Worm (Caenorhabditis elegans) whole organism, late embryonic: Measurements from ENCODE around the gene snt-7.

Experiments
- C08G9.2 ChIP-seq: sonication (generic microtip); optimal IDR thresholded peaks from 2 replicates; lab custom pipeline; 2016; ENCODE audit warnings: mild to moderate bottlenecking, missing genetic modification characterization, moderate library complexity, missing compliant biosample characterization
- C38D4.7 ChIP-seq: fragments of 200-800 bp; sonication (Bioruptor generic); optimal IDR thresholded peaks from 2 replicates; lab custom pipeline; 2018; ENCODE audit warnings: mild to moderate bottlenecking, missing genetic modification characterization, moderate library complexity, missing compliant biosample characterization
- K02D7.2 ChIP-seq: sonication (generic microtip); optimal IDR thresholded peaks from 2 replicates; lab custom pipeline; 2017; ENCODE audit warnings: mild to moderate bottlenecking, missing genetic modification characterization, missing compliant biosample characterization
- Y22D7AL.16 ChIP-seq: sonication (generic microtip); optimal IDR thresholded peaks from 2 replicates; lab custom pipeline; 2016; ENCODE audit warnings: missing genetic modification characterization, missing compliant biosample characterization
- ahr-1 ChIP-seq: sonication (generic microtip); optimal IDR thresholded peaks from 2 replicates; lab custom pipeline; 2016; ENCODE audit warnings: missing genetic modification characterization, missing compliant biosample characterization
- ama-1 ChIP-seq: fragments of 150-350 bp; optimal IDR thresholded peaks from 2 replicates; lab custom pipeline; 2014
- ceh-18 ChIP-seq: sonication (generic microtip); optimal IDR thresholded peaks from 2 replicates; lab custom pipeline; 2016; ENCODE audit warnings: missing genetic modification characterization, missing compliant biosample characterization
- ceh-19 ChIP-seq: fragments of 200-800 bp; sonication (Bioruptor generic); optimal IDR thresholded peaks from 2 replicates; lab custom pipeline; 2018; ENCODE audit warnings: mild to moderate bottlenecking, missing genetic modification characterization, missing compliant biosample characterization
- ceh-2 ChIP-seq: sonication (generic microtip); optimal IDR thresholded peaks from 2 replicates; lab custom pipeline; 2016; ENCODE audit warnings: missing genotype, missing genetic modification characterization, missing compliant biosample characterization
- ceh-22 ChIP-seq: sonication (generic microtip); optimal IDR thresholded peaks from 2 replicates; lab custom pipeline; 2017; ENCODE audit warnings: missing biosample characterization, missing genetic modification characterization
- ceh-24 ChIP-seq: sonication (generic microtip); optimal IDR thresholded peaks from 2 replicates; lab custom pipeline; 2016; ENCODE audit warnings: mild to moderate bottlenecking, missing genetic modification characterization, missing compliant biosample characterization
- ceh-31 ChIP-seq: sonication (generic microtip); optimal IDR thresholded peaks from 2 replicates; lab custom pipeline; 2016; ENCODE audit warnings: missing genetic modification characterization, missing compliant biosample characterization
- ceh-48 ChIP-seq: sonication (generic microtip); optimal IDR thresholded peaks from 2 replicates; lab custom pipeline; 2016; ENCODE audit warnings: missing genetic modification characterization, inconsistent platforms, missing compliant biosample characterization
- ceh-6 ChIP-seq: fragments of 200-800 bp; sonication (Bioruptor generic); optimal IDR thresholded peaks from 2 replicates; lab custom pipeline; 2018; ENCODE audit warnings: mild to moderate bottlenecking, missing genetic modification characterization, missing compliant biosample characterization
- ceh-9 ChIP-seq: sonication (generic microtip); optimal IDR thresholded peaks from 2 replicates; lab custom pipeline; 2016; ENCODE audit warnings: mild to moderate bottlenecking, missing genetic modification characterization, inconsistent platforms, missing compliant biosample characterization
- elt-4 ChIP-seq: sonication (generic microtip); optimal IDR thresholded peaks from 2 replicates; lab custom pipeline; 2016; ENCODE audit warnings: missing genetic modification characterization, missing compliant biosample characterization
- ets-4 ChIP-seq: sonication (generic microtip); optimal IDR thresholded peaks from 2 replicates; lab custom pipeline; 2016; ENCODE audit warnings: missing genetic modification characterization, missing compliant biosample characterization
- fax-1 ChIP-seq: sonication (generic microtip); optimal IDR thresholded peaks from 2 replicates; lab custom pipeline; 2016; ENCODE audit warnings: missing genotype, missing genetic modification characterization, missing compliant biosample characterization
- fkh-10 ChIP-seq: fragments of 150-350 bp; optimal IDR thresholded peaks from 2 replicates; lab custom pipeline; 2014; ENCODE audit warnings: missing biosample characterization, missing genetic modification reagents, missing genetic modification characterization
- fkh-6 ChIP-seq: sonication (generic microtip); optimal IDR thresholded peaks from 2 replicates; lab custom pipeline; 2016; ENCODE audit warnings: missing genetic modification characterization, missing compliant biosample characterization
- gmeb-2 ChIP-seq: sonication (generic microtip); optimal IDR thresholded peaks from 2 replicates; lab custom pipeline; 2016; ENCODE audit warnings: missing genetic modification characterization, inconsistent platforms, missing compliant biosample characterization
- hlh-13 ChIP-seq: fragments of 200-800 bp; sonication (Bioruptor generic); optimal IDR thresholded peaks from 2 replicates; lab custom pipeline; 2018; ENCODE audit warnings: mild to moderate bottlenecking, missing genetic modification characterization, missing compliant biosample characterization
- hlh-8 ChIP-seq: sonication (generic microtip); optimal IDR thresholded peaks from 2 replicates; lab custom pipeline; 2016; ENCODE audit warnings: missing genotype, missing genetic modification characterization, missing compliant biosample characterization
- nfya-1 ChIP-seq: sonication (generic microtip); optimal IDR thresholded peaks from 2 replicates; lab custom pipeline; 2017; ENCODE audit warnings: missing genetic modification characterization, mild to moderate bottlenecking, missing compliant biosample characterization, antibody characterized with exemption, moderate library complexity
- nhr-232 ChIP-seq: sonication (generic microtip); optimal IDR thresholded peaks from 2 replicates; lab custom pipeline; 2016; ENCODE audit warnings: missing genetic modification characterization, missing compliant biosample characterization
- pat-9 ChIP-seq: fragments of 200-800 bp; sonication (Bioruptor generic); optimal IDR thresholded peaks from 2 replicates; lab custom pipeline; 2018; ENCODE audit warnings: mild to moderate bottlenecking, missing genetic modification characterization, moderate library complexity, missing compliant biosample characterization
- pax-1 ChIP-seq: fragments of 150-350 bp; optimal IDR thresholded peaks from 2 replicates; lab custom pipeline; 2014; ENCODE audit warnings: missing biosample characterization, missing genetic modification characterization
- pha-4 ChIP-seq: fragments of 150-350 bp; optimal IDR thresholded peaks from 2 replicates; lab custom pipeline; 2018; ENCODE audit warnings: missing biosample characterization, missing genetic modification reagents, missing genetic modification characterization
- pqm-1 ChIP-seq: sonication (generic microtip); optimal IDR thresholded peaks from 2 replicates; lab custom pipeline; 2016; ENCODE audit warnings: missing genetic modification characterization, missing compliant biosample characterization
- ref-2 ChIP-seq: sonication (generic microtip); optimal IDR thresholded peaks from 2 replicates; lab custom pipeline; 2016; ENCODE audit warnings: missing genetic modification characterization, missing compliant biosample characterization
- sdc-2 ChIP-seq: sonication (generic microtip); optimal IDR thresholded peaks from 2 replicates; lab custom pipeline; 2016; ENCODE audit warnings: missing genotype, missing genetic modification characterization, missing compliant biosample characterization
- sox-2 ChIP-seq: fragments of 200-800 bp; sonication (Bioruptor generic); IDR thresholded peaks from 2 replicates; pipeline ENCODE4 v1.3.6; 2022; ENCODE audit warnings: missing genetic modification reagents, missing genetic modification characterization, missing compliant biosample characterization
- tbx-2 ChIP-seq: sonication (generic microtip); optimal IDR thresholded peaks from 2 replicates; lab custom pipeline; 2016; ENCODE audit warnings: missing genetic modification characterization, missing compliant biosample characterization
- unc-86 ChIP-seq: sonication (generic microtip); optimal IDR thresholded peaks from 2 replicates; lab custom pipeline; 2016; ENCODE audit warnings: missing genetic modification characterization, missing compliant biosample characterization
- zip-5 ChIP-seq: sonication (generic microtip); optimal IDR thresholded peaks from 2 replicates; lab custom pipeline; 2016; ENCODE audit warnings: missing genetic modification characterization, missing compliant biosample characterization

The snt-7 gene

ce11 chrX:15173303-15173904 is 25.5 kb downstream of the snt-7 start, which contains the start of gene ucr-2.2 (continued):
- TF ChIP-seq ceh-31 (tag; lab: Kevin White, UChicago), result no peak
- TF ChIP-seq gmeb-2 (tag; lab: Kevin White, UChicago), result peak; percentile 23
- peak; percentile 13 for TF ChIP-seq ceh-2 (tag; lab: Kevin White, UChicago)
- peak; percentile 11 for TF ChIP-seq ceh-6 (GFP tag; lab: Kevin White, UChicago)
- no peak for TF ChIP-seq ama-1 (lab: Kevin White, UChicago)
- peak; percentile 8 for TF ChIP-seq ets-4 (tag; lab: Kevin White, UChicago)
- TF ChIP-seq pat-9 (tag; lab: Kevin White, UChicago), result peak; percentile 39
- TF ChIP-seq nfya-1 (tag; lab: Kevin White, UChicago), result peak; percentile 60
- TF ChIP-seq C38D4.7, result peak; percentile 2
- no peak for TF ChIP-seq Y22D7AL.16

- TF ChIP-seq nfya-1 (tag; lab: Kevin White, UChicago) (no peak), gmeb-2 (tag; lab: Kevin White, UChicago) (no peak), fkh-6 (tag; lab: Kevin White, UChicago) (no peak), ahr-1 (tag; lab: Kevin White, UChicago) (no peak), C08G9.2 (tag; lab: Kevin White, UChicago) (no peak), ceh-48 (tag; lab: Kevin White, UChicago) (no peak), ceh-31 (tag; lab: Kevin White, UChicago) (no peak), zip-5 (no peak), ceh-24 (tag; lab: Kevin White, UChicago) (no peak), nhr-232 (no peak), ref-2 (tag; lab: Kevin White, UChicago) (no peak)
Observed at ce11 chrX:15170958-15171357, 28.0 kb downstream of the snt-7 start.

- TF ChIP-seq ama-1 (lab: Kevin White, UChicago), result no peak
- no peak for TF ChIP-seq fax-1 (tag; lab: Kevin White, UChicago)
- no peak for TF ChIP-seq unc-86 (tag; lab: Kevin White, UChicago)
- no peak for TF ChIP-seq hlh-13
- TF ChIP-seq hlh-8 (tag; lab: Kevin White, UChicago), result no peak
- no peak for TF ChIP-seq K02D7.2 (tag; lab: Kevin White, UChicago)
- no peak for TF ChIP-seq tbx-2 (tag; lab: Kevin White, UChicago)
- no peak for TF ChIP-seq sdc-2
- TF ChIP-seq Y22D7AL.16, result no peak
- no peak for TF ChIP-seq ceh-18 (tag; lab: Kevin White, UChicago)
- no peak for TF ChIP-seq ceh-22 (tag; lab: Kevin White, UChicago)
- TF ChIP-seq fkh-10 (GFP tag; lab: Kevin White, UChicago), result no peak
- TF ChIP-seq ets-4 (tag; lab: Kevin White, UChicago), result no peak
Observed at ce11 chrX:15168424-15168823, 30.5 kb downstream of the snt-7 start, which contains the start of gene ocr-3. Gene ocr-3 (plus strand): TSS chrX:15168724.

ce11 chrX:15167692-15168091 is 31.3 kb downstream of the snt-7 start:
- no peak for TF ChIP-seq pax-1 (tag; lab: Kevin White, UChicago)
- TF ChIP-seq pha-4 (tag; lab: Kevin White, UChicago), result no peak
- no peak for TF ChIP-seq sox-2 (GFP tag; lab: Robert Waterston, UW)
- no peak for TF ChIP-seq tbx-2 (tag; lab: Kevin White, UChicago)
- TF ChIP-seq ceh-18 (tag; lab: Kevin White, UChicago), result no peak
- TF ChIP-seq fax-1 (tag; lab: Kevin White, UChicago), result no peak
- TF ChIP-seq ceh-19, result no peak
- TF ChIP-seq ceh-24 (tag; lab: Kevin White, UChicago), result no peak
- TF ChIP-seq pqm-1, result no peak
- no peak for TF ChIP-seq ceh-48 (tag; lab: Kevin White, UChicago)
- TF ChIP-seq elt-4 (tag; lab: Kevin White, UChicago), result no peak
- no peak for TF ChIP-seq C38D4.7
- no peak for TF ChIP-seq ceh-9 (tag; lab: Kevin White, UChicago)
